Worm (Caenorhabditis elegans) whole organism, L4 larva: Measurements from ENCODE around the gene hsp-12.6.

Experiments
- F49E8.2 ChIP-seq: sonication (generic microtip); optimal IDR thresholded peaks from 2 replicates; lab custom pipeline; 2016; ENCODE audit warnings: missing compliant biosample characterization, mild to moderate bottlenecking, missing genetic modification characterization, borderline replicate concordance
- ZK337.2 ChIP-seq: fragments of 200-800 bp; sonication (Bioruptor generic); IDR thresholded peaks from 2 replicates; pipeline ENCODE4 v1.3.6; 2022; ENCODE audit warnings: missing genetic modification reagents, missing genetic modification characterization, missing compliant biosample characterization
- aha-1 ChIP-seq: fragments of 150-350 bp; peaks from one replicate; lab custom pipeline; 2014; ENCODE audit warnings: missing biosample characterization, missing genetic modification characterization
- ceh-44 ChIP-seq: fragments of 200-800 bp; sonication (Bioruptor generic); IDR thresholded peaks from 2 replicates; pipeline ENCODE4 v1.3.6; 2022; ENCODE audit warnings: missing genetic modification reagents, missing genetic modification characterization, missing compliant biosample characterization
- duxl-1 ChIP-seq: sonication (generic microtip); optimal IDR thresholded peaks from 2 replicates; lab custom pipeline; 2016; ENCODE audit warnings: mild to moderate bottlenecking, missing genetic modification characterization, moderate library complexity, missing compliant biosample characterization; ENCODE audit not compliant: poor library complexity
- gei-8 ChIP-seq: fragments of 200-800 bp; sonication (Bioruptor generic); optimal IDR thresholded peaks from 2 replicates; lab custom pipeline; 2018; ENCODE audit warnings: mild to moderate bottlenecking, missing genetic modification characterization, missing compliant biosample characterization
- lim-7 ChIP-seq: fragments of 200-800 bp; sonication (Bioruptor generic); IDR thresholded peaks from 2 replicates; pipeline ENCODE4 v1.3.6; 2022; ENCODE audit warnings: missing genetic modification characterization, missing compliant biosample characterization
- lin-13 ChIP-seq: fragments of 150-350 bp; optimal IDR thresholded peaks from 2 replicates; lab custom pipeline; 2014; ENCODE audit warnings: missing biosample characterization, missing genetic modification reagents, missing genetic modification characterization
- mdl-1 ChIP-seq, 2 experiments: fragments of 150-350 bp in 1 of 2; sonication (generic microtip) in 1 of 2; optimal IDR thresholded peaks; 2 replicates each; lab custom pipeline; 2014 to 2017; ENCODE audit warnings: missing biosample characterization in 2 of 2, missing genetic modification characterization in 2 of 2
- mes-2 ChIP-seq: sonication (generic microtip); optimal IDR thresholded peaks from 2 replicates; lab custom pipeline; 2016; ENCODE audit warnings: missing genotype, mild to moderate bottlenecking, missing genetic modification characterization, missing compliant biosample characterization; ENCODE audit not compliant: poor library complexity, severe bottlenecking
- mxl-2 ChIP-seq: fragments of 200-800 bp; sonication (Bioruptor generic); conservative IDR thresholded peaks from 2 replicates; pipeline ENCODE4 v1.3.6; 2022; ENCODE audit warnings: missing genetic modification reagents, missing genetic modification characterization, missing compliant biosample characterization
- nhr-102 ChIP-seq: sonication (generic microtip); optimal IDR thresholded peaks from 2 replicates; lab custom pipeline; 2016; ENCODE audit warnings: mild to moderate bottlenecking, missing genetic modification characterization, moderate library complexity, missing compliant biosample characterization
- nhr-111 ChIP-seq: fragments of 200-800 bp; sonication (Bioruptor generic); optimal IDR thresholded peaks from 2 replicates; lab custom pipeline; 2018; ENCODE audit warnings: mild to moderate bottlenecking, missing genetic modification characterization, missing compliant biosample characterization
- php-3 ChIP-seq: fragments of 200-800 bp; sonication (Bioruptor generic); IDR thresholded peaks from 2 replicates; pipeline ENCODE4 v1.3.6; 2022; ENCODE audit warnings: missing genetic modification reagents, missing genetic modification characterization, missing compliant biosample characterization
- rbr-2 ChIP-seq: sonication (generic microtip); optimal IDR thresholded peaks from 2 replicates; lab custom pipeline; 2016; ENCODE audit warnings: missing genotype, missing genetic modification characterization, missing compliant biosample characterization
- snpc-4 ChIP-seq: fragments of 150-350 bp; optimal IDR thresholded peaks from 2 replicates; lab custom pipeline; 2014; ENCODE audit warnings: missing biosample characterization, missing genetic modification characterization
- tag-97 ChIP-seq: fragments of 200-800 bp; sonication (Bioruptor generic); IDR thresholded peaks from 2 replicates; pipeline ENCODE4 v1.3.6; 2022; ENCODE audit warnings: missing genetic modification characterization, missing compliant biosample characterization
- vab-7 ChIP-seq: fragments of 200-800 bp; sonication (Bioruptor generic); IDR thresholded peaks from 2 replicates; pipeline ENCODE4 v1.3.6; 2022; ENCODE audit warnings: missing genetic modification reagents, missing genetic modification characterization, missing compliant biosample characterization

Gene hsp-12.6

DNA sequence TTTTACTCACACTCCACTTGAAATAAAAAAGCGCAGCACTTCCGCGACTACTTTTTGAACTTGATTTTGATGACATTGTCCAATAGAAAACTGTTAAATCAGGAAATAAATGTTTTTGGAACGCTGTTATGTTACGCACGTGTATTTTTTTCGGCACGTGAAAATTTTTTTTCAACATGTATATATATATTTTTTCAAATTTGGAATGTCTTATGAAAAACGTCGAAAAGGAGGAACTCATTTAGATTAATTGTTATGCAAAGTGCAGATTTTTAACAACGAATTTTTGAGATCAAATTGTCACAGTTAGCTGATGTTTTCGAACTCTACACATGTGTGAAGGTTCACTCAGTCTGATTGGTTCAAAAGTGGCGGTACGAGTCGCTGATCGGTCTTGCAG is 48.5 kb downstream of the hsp-12.6 start, which contains the start of gene F56D5.2:
F56D5.2 (minus strand) TSS at position 101 of the 400 bp plus-strand sequence.
- TF ChIP-seq lim-7 = no peak
- TF ChIP-seq nhr-111 (GFP tag; lab: Kevin White, UChicago) = no peak
- no peak for TF ChIP-seq duxl-1 (tag; lab: Kevin White, UChicago)
- no peak for TF ChIP-seq ZK337.2
- TF ChIP-seq aha-1 (tag; lab: Kevin White, UChicago) = peak; percentile 66

DNA sequence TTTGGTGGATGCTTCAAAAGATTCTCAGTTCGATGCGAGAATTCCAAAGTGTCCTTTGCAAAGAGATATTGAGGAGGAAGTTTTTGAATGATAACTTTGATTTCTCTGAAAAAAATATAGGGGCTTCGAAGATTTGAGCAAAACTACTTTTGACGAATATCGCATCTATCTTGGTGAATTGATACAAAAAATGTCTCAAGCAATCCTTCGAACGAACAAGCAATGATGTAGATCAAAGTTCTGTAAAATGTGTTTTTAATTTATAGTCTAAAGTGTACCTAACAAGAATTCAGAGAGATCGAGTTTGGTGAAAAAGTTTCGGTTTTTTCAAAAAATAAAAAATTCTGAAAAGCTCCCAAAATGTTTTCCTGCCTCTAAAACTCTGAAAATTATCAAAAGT is 49.8 kb downstream of the hsp-12.6 start, which contains the start of gene F56D5.3:
F56D5.3 (plus strand) TSS at position 301 of the 400 bp plus-strand sequence.
- no peak for TF ChIP-seq snpc-4 (tag; lab: Kevin White, UChicago)
- no peak for TF ChIP-seq mes-2 (tag; lab: Kevin White, UChicago)
- no peak for TF ChIP-seq mxl-2 (GFP tag; lab: Robert Waterston, UW)
- no peak for TF ChIP-seq F49E8.2
- no peak for TF ChIP-seq ceh-44 (GFP tag; lab: Robert Waterston, UW)
- TF ChIP-seq php-3 (GFP tag; lab: Robert Waterston, UW) = no peak
- TF ChIP-seq nhr-102 = no peak
- no peak for TF ChIP-seq vab-7
- TF ChIP-seq gei-8 (GFP tag; lab: Kevin White, UChicago) = no peak
- no peak for TF ChIP-seq tag-97 (GFP tag; lab: Robert Waterston, UW)
- no peak for TF ChIP-seq mdl-1 (tag; optimal IDR thresholded peaks at IDR 0.05; lab: Kevin White, UChicago)
- no peak for TF ChIP-seq rbr-2
- no peak for TF ChIP-seq lin-13
